Worm (Caenorhabditis elegans) whole organism, dauer: ENCODE data around the gene sel-9.
"Not testable (repeated sequence)": the region's sequence is repeated elsewhere in the genome, so short reads cannot be mapped to it uniquely, and the experiment has no call there.

ENCODE experiments used
- unc-62 ChIP-seq: sonication (generic microtip); optimal IDR thresholded peaks from 2 replicates; lab custom pipeline; 2017; ENCODE audit warnings: missing biosample characterization, missing genetic modification reagents, missing genetic modification characterization

The sel-9 gene

ce11 chrV:8302522-8302921, at the start of gene sel-9:
TSS of gene sel-9 (minus strand) at chrV:8302580.
- no peak for TF ChIP-seq unc-62

- TF ChIP-seq unc-62 = no peak
Observed at ce11 chrV:8351371-8351770, 49.0 kb upstream of the sel-9 start, which contains the start of gene srsx-22. TSS of gene srsx-22 (plus strand) at chrV:8351671.

ce11 chrV:8349950-8350349, 47.6 kb upstream of the sel-9 start:
- no peak for TF ChIP-seq unc-62

ce11 chrV:8348959-8349389, 46.6 kb upstream of the sel-9 start:
- no peak for TF ChIP-seq unc-62

ce11 chrV:8345436-8345835, 43.1 kb upstream of the sel-9 start, which contains the start of gene C08D8.1:
TSS of gene C08D8.1 (plus strand) at chrV:8345759.
- no peak for TF ChIP-seq unc-62

ce11 chrV:8342416-8342815, 40.0 kb upstream of the sel-9 start:
- no peak for TF ChIP-seq unc-62

ce11 chrV:8340924-8341323, 38.5 kb upstream of the sel-9 start, which contains the start of gene C08D8.7:
TSS of gene C08D8.7 (plus strand) at chrV:8341224.
- TF ChIP-seq unc-62 = not testable (repeated sequence)

- TF ChIP-seq unc-62 = no peak
Observed at ce11 chrV:8335620-8336019, 33.2 kb upstream of the sel-9 start.

ce11 chrV:8334360-8334759, 32.0 kb upstream of the sel-9 start, which contains the start of gene tmd-2:
TSS of gene tmd-2 (plus strand) at chrV:8334660.
- TF ChIP-seq unc-62 = no peak

- no peak for TF ChIP-seq unc-62
Observed at ce11 chrV:8327080-8327479, 24.7 kb upstream of the sel-9 start.

ce11 chrV:8325906-8326305, 23.5 kb upstream of the sel-9 start:
- no peak for TF ChIP-seq unc-62

- no peak for TF ChIP-seq unc-62
Observed at ce11 chrV:8323545-8323944, 21.2 kb upstream of the sel-9 start.

ce11 chrV:8318135-8318534, 15.8 kb upstream of the sel-9 start, which contains the start of gene clec-219:
TSS of gene clec-219 (plus strand) at chrV:8318435.
- no peak for TF ChIP-seq unc-62

ce11 chrV:8311210-8311609, 8.8 kb upstream of the sel-9 start, which contains the start of gene W02D7.12:
TSS of gene W02D7.12 (plus strand) at chrV:8311510.
- no peak for TF ChIP-seq unc-62

- no peak for TF ChIP-seq unc-62
Observed at ce11 chrV:8307681-8308080, 5.3 kb upstream of the sel-9 start, which contains the start of gene clec-218. TSS of gene clec-218 (plus strand) at chrV:8307942.

ce11 chrV:8307013-8307412, 4.6 kb upstream of the sel-9 start:
- TF ChIP-seq unc-62 = no peak

- TF ChIP-seq unc-62 = no peak
Observed at ce11 chrV:8306366-8306765, 4.0 kb upstream of the sel-9 start, which contains the start of gene W02D7.8. TSS of gene W02D7.8 (minus strand) at chrV:8306466.

- no peak for TF ChIP-seq unc-62
Observed at ce11 chrV:8305940-8306339, 3.6 kb upstream of the sel-9 start.
